Worm (Caenorhabditis elegans) whole organism, late embryonic: ENCODE results near the gene C31E10.11.

ENCODE experiments used
- ceh-48 ChIP-seq: sonication (generic microtip); optimal IDR thresholded peaks from 2 replicates; lab custom pipeline; 2016; ENCODE audit warnings: missing genetic modification characterization, inconsistent platforms, missing compliant biosample characterization
- madf-2 ChIP-seq: sonication (generic microtip); optimal IDR thresholded peaks from 2 replicates; lab custom pipeline; 2017; ENCODE audit warnings: missing genetic modification characterization, missing compliant biosample characterization
- pag-3 ChIP-seq: sonication (generic microtip); optimal IDR thresholded peaks from 2 replicates; lab custom pipeline; 2016; ENCODE audit warnings: missing compliant biosample characterization, missing genetic modification characterization, borderline replicate concordance
- pros-1 ChIP-seq: fragments of 150-350 bp; optimal IDR thresholded peaks from 2 replicates; lab custom pipeline; 2014; ENCODE audit warnings: missing biosample characterization, missing genetic modification reagents, missing genetic modification characterization

DNA sequence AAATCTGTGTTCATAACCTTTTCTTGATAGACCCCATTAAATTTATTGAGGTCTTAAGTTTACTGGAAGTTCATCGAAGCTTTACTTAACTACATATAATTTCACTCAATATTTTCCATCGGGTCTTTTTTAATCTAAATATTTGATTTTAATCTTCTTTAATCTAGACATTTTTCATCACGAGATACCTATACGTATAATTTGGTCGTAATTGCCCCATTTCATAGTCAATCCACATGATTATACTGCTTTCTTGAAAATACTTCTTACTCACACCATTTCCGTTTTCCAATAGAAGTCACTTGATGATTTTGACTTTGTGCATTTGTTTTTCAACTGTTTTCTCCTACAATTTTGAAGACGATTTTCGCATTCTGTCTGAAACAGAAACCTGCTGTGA, 4.3 kb downstream of the C31E10.11 start, which contains the start of gene irld-24:
- TF ChIP-seq pag-3 (no peak), madf-2 (tag; lab: Kevin White, UChicago) (no peak), ceh-48 (tag; lab: Kevin White, UChicago) (no peak), pros-1 (no peak)
